Fruit fly (Drosophila melanogaster) whole organism, pupa: Measurements from ENCODE around the gene CG44836.

ENCODE experiments used
- CG13204 ChIP-seq: fragments of 200-800 bp; sonication (Bioruptor generic); optimal IDR thresholded peaks from 2 replicates; lab custom pipeline; 2018; ENCODE audit warnings: missing biosample characterization, mild to moderate bottlenecking, missing genetic modification characterization, moderate library complexity
- CG34367 ChIP-seq: fragments of 200-800 bp; sonication (Bioruptor generic); optimal IDR thresholded peaks from 2 replicates; lab custom pipeline; 2018; ENCODE audit warnings: missing biosample characterization, mild to moderate bottlenecking, missing genetic modification characterization
- CG4496 ChIP-seq: fragments of 200-800 bp; sonication (Bioruptor generic); IDR thresholded peaks from 3 replicates; pipeline ENCODE4 v1.3.6; 2022; ENCODE audit warnings: missing biosample characterization, missing genetic modification characterization
- EcR ChIP-seq: fragments of 200-800 bp; sonication (Bioruptor generic); optimal IDR thresholded peaks from 3 replicates; lab custom pipeline; 2019; ENCODE audit warnings: missing biosample characterization, missing genetic modification characterization, mild to moderate bottlenecking, moderate library complexity, missing genetic modification reagents
- Ets98B ChIP-seq: fragments of 200-800 bp; sonication (Bioruptor generic); IDR thresholded peaks from 2 replicates; pipeline ENCODE4 v1.3.6; 2022; ENCODE audit warnings: missing biosample characterization, missing genetic modification characterization
- Snoo ChIP-seq: fragments of 200-800 bp; sonication (Bioruptor generic); optimal IDR thresholded peaks from 3 replicates; lab custom pipeline; 2017; ENCODE audit warnings: missing biosample characterization, mild to moderate bottlenecking, missing genetic modification characterization, inconsistent platforms
- fd96Ca ChIP-seq: fragments of 200-800 bp; sonication (Bioruptor generic); IDR thresholded peaks from 3 replicates; pipeline ENCODE4 v1.3.6; 2022; ENCODE audit warnings: missing biosample characterization, missing genetic modification characterization
- rn ChIP-seq: fragments of 200-800 bp; sonication (Bioruptor generic); IDR thresholded peaks from 2 replicates; pipeline ENCODE4 v1.3.6; 2022; ENCODE audit warnings: missing biosample characterization, missing genetic modification characterization

- TF ChIP-seq EcR (GFP tag; lab: Kevin White, UChicago) (no peak), CG34367 (tag; lab: Kevin White, UChicago) (no peak), fd96Ca (no peak), Ets98B (no peak), CG13204 (GFP tag; lab: Kevin White, UChicago) (no peak), CG4496 (GFP tag; lab: Robert Waterston, UW) (no peak), rn (GFP tag; lab: Robert Waterston, UW) (no peak), Snoo (no peak)
Measured at dm6 chr3L:16412394-16412950, 12.4 kb upstream of the CG44836 start, which contains the start of gene Serinc.
